Worm (Caenorhabditis elegans) whole organism, L3 larva: ENCODE data around the gene F55F10.3.
A peak's percentile ranks its signal among the peaks of the same experiment; 100 is the strongest.

Source experiments
- ZK546.5 ChIP-seq: sonication (generic microtip); optimal IDR thresholded peaks from 2 replicates; lab custom pipeline; 2017; ENCODE audit warnings: missing biosample characterization, missing genetic modification characterization
- aly-2 ChIP-seq: fragments of 150-350 bp; optimal IDR thresholded peaks from 2 replicates; lab custom pipeline; 2014; ENCODE audit warnings: missing biosample characterization, missing genetic modification characterization
- ama-1 ChIP-seq: fragments of 150-350 bp; optimal IDR thresholded peaks from 2 replicates; lab custom pipeline; 2018
- daf-12 ChIP-seq: fragments of 150-350 bp; optimal IDR thresholded peaks from 2 replicates; lab custom pipeline; 2014; ENCODE audit warnings: missing biosample characterization, missing genetic modification reagents, missing genetic modification characterization
- fkh-10 ChIP-seq: sonication (generic microtip); optimal IDR thresholded peaks from 2 replicates; lab custom pipeline; 2017; ENCODE audit warnings: missing biosample characterization, missing genetic modification reagents, missing genetic modification characterization
- jun-1 ChIP-seq: fragments of 150-350 bp; optimal IDR thresholded peaks from 2 replicates; lab custom pipeline; 2014; ENCODE audit warnings: missing biosample characterization, missing genetic modification reagents, missing genetic modification characterization
- lin-15B ChIP-seq: fragments of 150-350 bp; optimal IDR thresholded peaks from 2 replicates; lab custom pipeline; 2014; ENCODE audit warnings: missing biosample characterization, missing genetic modification characterization
- nhr-23 ChIP-seq: fragments of 150-350 bp; optimal IDR thresholded peaks from 2 replicates; lab custom pipeline; 2014; ENCODE audit warnings: missing biosample characterization, missing genetic modification reagents, missing genetic modification characterization
- nhr-237 ChIP-seq: fragments of 150-350 bp; optimal IDR thresholded peaks from 2 replicates; lab custom pipeline; 2014; ENCODE audit warnings: missing biosample characterization, missing genetic modification characterization
- nhr-76 ChIP-seq: fragments of 150-350 bp; sonication (generic microtip); optimal IDR thresholded peaks from 5 replicates; lab custom pipeline; 2014; ENCODE audit warnings: missing biosample characterization, missing genetic modification characterization
- pha-4 ChIP-seq: fragments of 150-350 bp; optimal IDR thresholded peaks from 2 replicates; lab custom pipeline; 2014; ENCODE audit warnings: missing biosample characterization, missing genetic modification reagents, missing genetic modification characterization
- zag-1 ChIP-seq: fragments of 150-350 bp; optimal IDR thresholded peaks from 2 replicates; lab custom pipeline; 2014; ENCODE audit warnings: missing biosample characterization, missing genetic modification characterization
- ztf-11 ChIP-seq: fragments of 150-350 bp; optimal IDR thresholded peaks from 2 replicates; lab custom pipeline; 2014; ENCODE audit warnings: missing biosample characterization, missing genetic modification characterization

DNA sequence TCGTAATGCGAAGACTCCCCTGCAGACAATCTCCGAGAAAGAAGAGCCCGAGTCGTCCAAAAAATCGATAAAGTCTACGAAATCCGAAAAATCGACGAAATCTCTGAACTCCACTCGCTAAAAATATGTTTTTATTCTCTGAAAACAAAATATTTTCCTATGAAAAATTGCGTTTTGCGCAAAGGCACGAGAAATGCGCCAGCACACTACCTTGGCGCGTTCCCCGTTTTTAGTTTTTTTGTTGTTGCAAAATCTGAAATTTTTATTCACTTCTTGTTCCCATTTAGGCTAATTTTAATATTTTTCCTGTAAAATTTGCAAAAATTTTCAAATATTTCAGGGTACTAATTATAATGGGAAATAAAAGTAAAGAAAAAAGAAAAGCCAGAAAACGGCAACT lies 744 bp downstream of the F55F10.3 start, which contains the start of gene F55F10.1:
- TF ChIP-seq ztf-11 (tag; lab: Kevin White, UChicago) (no peak), nhr-76 (tag; lab: Kevin White, UChicago) (no peak), nhr-23 (tag; lab: Kevin White, UChicago) (peak; percentile 68), zag-1 (tag; lab: Kevin White, UChicago) (no peak), jun-1 (tag; lab: Kevin White, UChicago) (no peak), ama-1 (lab: Kevin White, UChicago) (no peak), fkh-10 (no peak), lin-15B (tag; lab: Kevin White, UChicago) (peak; percentile 71), ZK546.5 (tag; lab: Kevin White, UChicago) (no peak), daf-12 (tag; lab: Kevin White, UChicago) (no peak), pha-4 (tag; lab: Kevin White, UChicago) (no peak), nhr-237 (tag; lab: Kevin White, UChicago) (no peak), aly-2 (no peak)
